Fruit fly (Drosophila melanogaster) whole organism, pupa: Measurements from ENCODE around the gene gny.

Experiments
- CG10348 ChIP-seq: fragments of 200-800 bp; sonication (Bioruptor generic); IDR thresholded peaks from 2 replicates; pipeline ENCODE4 v1.3.6; 2022; ENCODE audit warnings: missing biosample characterization, missing genetic modification characterization
- CG12605 ChIP-seq: fragments of 200-800 bp; sonication (Bioruptor generic); IDR thresholded peaks from 2 replicates; pipeline ENCODE4 v1.3.6; 2022; ENCODE audit warnings: missing biosample characterization, missing genetic modification characterization
- CG15710 ChIP-seq: fragments of 200-800 bp; sonication (Bioruptor generic); optimal IDR thresholded peaks from 2 replicates; lab custom pipeline; 2018; ENCODE audit warnings: missing biosample characterization, mild to moderate bottlenecking, missing genetic modification characterization, moderate library complexity
- CG34367 ChIP-seq: fragments of 200-800 bp; sonication (Bioruptor generic); optimal IDR thresholded peaks from 2 replicates; lab custom pipeline; 2018; ENCODE audit warnings: missing biosample characterization, mild to moderate bottlenecking, missing genetic modification characterization
- CG8159 ChIP-seq: fragments of 200-800 bp; sonication (Bioruptor generic); optimal IDR thresholded peaks from 3 replicates; lab custom pipeline; 2018; ENCODE audit warnings: missing biosample characterization, mild to moderate bottlenecking, missing genetic modification characterization, moderate library complexity
- CG8301 ChIP-seq: fragments of 200-800 bp; sonication (Bioruptor generic); optimal IDR thresholded peaks from 2 replicates; lab custom pipeline; 2018; ENCODE audit warnings: missing biosample characterization, mild to moderate bottlenecking, missing genetic modification characterization
- CG9948 ChIP-seq: fragments of 200-800 bp; sonication (Bioruptor generic); optimal IDR thresholded peaks from 2 replicates; lab custom pipeline; 2018; ENCODE audit warnings: missing biosample characterization, mild to moderate bottlenecking, missing genetic modification characterization, moderate library complexity
- D1 ChIP-seq: fragments of 200-800 bp; sonication (Bioruptor generic); optimal IDR thresholded peaks from 2 replicates; lab custom pipeline; 2018; ENCODE audit warnings: missing biosample characterization, mild to moderate bottlenecking, missing genetic modification characterization, moderate library complexity
- Ets98B ChIP-seq: fragments of 200-800 bp; sonication (Bioruptor generic); IDR thresholded peaks from 2 replicates; pipeline ENCODE4 v1.3.6; 2022; ENCODE audit warnings: missing biosample characterization, missing genetic modification characterization
- Pif1A ChIP-seq: fragments of 200-800 bp; sonication (Bioruptor generic); optimal IDR thresholded peaks from 3 replicates; lab custom pipeline; 2016; ENCODE audit warnings: missing biosample characterization, missing genetic modification characterization
- gl ChIP-seq: fragments of 200-800 bp; sonication (Bioruptor generic); optimal IDR thresholded peaks from 2 replicates; lab custom pipeline; 2018; ENCODE audit warnings: missing biosample characterization, mild to moderate bottlenecking, missing genetic modification characterization
- rn ChIP-seq: fragments of 200-800 bp; sonication (Bioruptor generic); IDR thresholded peaks from 2 replicates; pipeline ENCODE4 v1.3.6; 2022; ENCODE audit warnings: missing biosample characterization, missing genetic modification characterization

DNA sequence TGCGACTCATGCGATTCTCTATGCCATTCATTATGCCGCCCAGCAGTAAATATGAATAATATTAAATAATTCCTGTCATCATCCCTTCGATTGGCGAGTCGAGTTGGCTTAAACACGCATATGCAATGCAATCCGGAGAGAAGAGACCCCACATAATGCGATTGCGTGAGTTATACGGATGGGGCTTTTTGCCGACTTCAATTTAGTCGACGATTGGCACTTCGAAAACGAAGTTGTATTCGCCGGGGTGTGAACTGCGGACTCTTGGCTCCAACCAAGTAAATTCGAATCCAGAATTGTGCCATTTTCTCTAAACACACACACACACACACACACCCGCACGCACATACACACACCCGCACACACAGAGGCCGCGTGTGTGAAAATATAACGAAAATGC is 3.6 kb upstream of the gny start:
- no peak for TF ChIP-seq rn (GFP tag; lab: Robert Waterston, UW)
- TF ChIP-seq D1 = no peak
- no peak for TF ChIP-seq CG8159 (tag; lab: Kevin White, UChicago)
- TF ChIP-seq CG34367 (tag; lab: Kevin White, UChicago) = no peak
- TF ChIP-seq Pif1A (GFP tag; lab: Kevin White, UChicago) = no peak
- no peak for TF ChIP-seq CG8301 (tag; lab: Kevin White, UChicago)
- TF ChIP-seq CG10348 (GFP tag; lab: Robert Waterston, UW) = no peak
- no peak for TF ChIP-seq CG15710
- no peak for TF ChIP-seq CG12605 (GFP tag; lab: Robert Waterston, UW)
- no peak for TF ChIP-seq CG9948 (tag; lab: Kevin White, UChicago)
- TF ChIP-seq gl (tag; lab: Kevin White, UChicago) = no peak
- no peak for TF ChIP-seq Ets98B
